Worm (Caenorhabditis elegans) whole organism, mixed stage, embryonic: ENCODE results near the gene str-5.

Source experiments
- nhr-237 ChIP-seq: fragments of 150-350 bp; optimal IDR thresholded peaks from 2 replicates; lab custom pipeline; 2014; ENCODE audit warnings: missing biosample characterization, missing genetic modification characterization
- nhr-28 ChIP-seq: fragments of 150-350 bp; optimal IDR thresholded peaks from 2 replicates; lab custom pipeline; 2014; ENCODE audit warnings: missing biosample characterization, missing genetic modification characterization

ce11 chrV:15769072-15769471 is 16.0 kb downstream of the str-5 start, which contains the start of gene F57A10.4:
- TF ChIP-seq nhr-28 (tag; lab: Kevin White, UChicago), result no peak
- TF ChIP-seq nhr-237 (tag; lab: Kevin White, UChicago), result no peak
